Fruit fly (Drosophila melanogaster): ENCODE measurements around the gene AP-2sigma.

The AP-2sigma gene

DNA sequence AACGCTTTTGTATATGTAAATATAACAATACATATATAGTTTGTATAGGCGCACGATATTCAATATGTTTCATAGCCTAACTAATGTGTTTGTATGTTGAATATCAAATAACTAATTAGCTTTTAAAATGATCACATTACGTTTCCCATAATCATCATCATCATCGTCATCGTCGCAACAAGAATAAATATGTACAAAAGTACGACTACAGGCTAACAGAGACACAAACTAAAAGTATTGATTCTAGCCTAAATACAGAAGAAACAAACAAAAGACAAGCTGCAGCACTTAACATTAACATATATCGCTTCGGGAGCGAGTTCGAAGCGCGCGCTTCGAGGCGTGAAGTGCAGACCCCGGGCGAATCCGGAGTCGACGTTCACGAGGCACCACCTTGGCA lies 1.3 kb upstream of the AP-2sigma start (continued):
- TF ChIP-seq ATbp (GFP tag; optimal IDR thresholded peaks at IDR 0.05) (peak; percentile 75), CG17359 (tag; optimal IDR thresholded peaks at IDR 0.05) (peak; percentile 41), CG11723 (GFP tag; optimal IDR thresholded peaks at IDR 0.05) (no peak), Hmr (GFP tag; optimal IDR thresholded peaks at IDR 0.05) (peak; percentile 32), CG3281 (GFP tag; optimal IDR thresholded peaks at IDR 0.05) (peak; percentile 11), Dfd (GFP tag; optimal IDR thresholded peaks at IDR 0.05) (no peak), MBD-R2 (GFP tag; IDR thresholded peaks at IDR 0.05) (no peak), cato (GFP tag; optimal IDR thresholded peaks at IDR 0.05; ENCODE audit: borderline replicate concordance) (no peak), CG17568 (GFP tag; optimal IDR thresholded peaks at IDR 0.05) (peak; percentile 66), CG15073 (GFP tag; optimal IDR thresholded peaks at IDR 0.05) (no peak), unc-4 (GFP tag; IDR thresholded peaks at IDR 0.05; ENCODE audit: partially characterized antibody) (no peak), bcd (GFP tag; optimal IDR thresholded peaks at IDR 0.05) (no peak), CG15601 (tag; optimal IDR thresholded peaks at IDR 0.05) (peak; percentile 49), CG18599 (GFP tag; optimal IDR thresholded peaks at IDR 0.05) (peak; percentile 13), Mad (GFP tag; optimal IDR thresholded peaks at IDR 0.05) (no peak), grn (GFP tag; optimal IDR thresholded peaks at IDR 0.05) (no peak), CG7928 (GFP tag; optimal IDR thresholded peaks at IDR 0.05) (no peak), Fer1 (GFP tag; optimal IDR thresholded peaks at IDR 0.05) (peak; percentile 42), CG3847 (GFP tag; IDR thresholded peaks at IDR 0.05) (no peak), Hr78 (GFP tag; optimal IDR thresholded peaks at IDR 0.05) (peak in 1 of 2 experiments; percentile 19), bsh (GFP tag; optimal IDR thresholded peaks at IDR 0.05) (peak in 1 of 2 experiments; percentile 39), D (optimal IDR thresholded peaks at IDR 0.05) (no peak), D (GFP tag; optimal IDR thresholded peaks at IDR 0.05) (peak; percentile 11), CG17385 (GFP tag; optimal IDR thresholded peaks at IDR 0.05) (peak; percentile 11), CG1233 (GFP tag; optimal IDR thresholded peaks at IDR 0.05) (peak; percentile 35), unpg (GFP tag; optimal IDR thresholded peaks at IDR 0.05) (peak; percentile 31), CG1832 (GFP tag; optimal IDR thresholded peaks at IDR 0.05) (no peak), Vsx1 (GFP tag; optimal IDR thresholded peaks at IDR 0.05) (peak; percentile 51), Dbx (GFP tag; IDR thresholded peaks at IDR 0.05) (no peak), dmrt99B (tag; optimal IDR thresholded peaks at IDR 0.05) (peak; percentile 22), CG10543 (GFP tag; optimal IDR thresholded peaks at IDR 0.05) (peak; percentile 25), sd (tag; optimal IDR thresholded peaks at IDR 0.05) (no peak), CG7556 (GFP tag; optimal IDR thresholded peaks at IDR 0.05) (peak; percentile 1), Neu2 (GFP tag; optimal IDR thresholded peaks at IDR 0.05; ENCODE audit: borderline replicate concordance) (no peak), CG4424 (GFP tag; optimal IDR thresholded peaks at IDR 0.05) (no peak), CG5245 (GFP tag; optimal IDR thresholded peaks at IDR 0.05) (no peak), CG6854 (GFP tag; optimal IDR thresholded peaks at IDR 0.05) (no peak), CG32772 (GFP tag; IDR thresholded peaks at IDR 0.05) (no peak), Nf-YC (tag; optimal IDR thresholded peaks at IDR 0.05) (peak; percentile 5), luna (GFP tag; optimal IDR thresholded peaks at IDR 0.05) (no peak), Sox100B (GFP tag; optimal IDR thresholded peaks at IDR 0.05) (peak; percentile 16), CG30431 (GFP tag; optimal IDR thresholded peaks at IDR 0.05) (no peak), CG8944 (GFP tag; optimal IDR thresholded peaks at IDR 0.05) (no peak), Scr (GFP tag; IDR thresholded peaks at IDR 0.05; ENCODE audit: partially characterized antibody) (no peak), CG13424 (tag; optimal IDR thresholded peaks at IDR 0.05) (peak; percentile 37), Sox102F (GFP tag; optimal IDR thresholded peaks at IDR 0.05) (no peak), fd64A (GFP tag; optimal IDR thresholded peaks at IDR 0.05) (peak; percentile 23), nerfin-1 (tag; optimal IDR thresholded peaks at IDR 0.05) (no peak), CG8281 (tag; optimal IDR thresholded peaks at IDR 0.05) (peak; percentile 32), so (GFP tag; IDR thresholded peaks at IDR 0.05) (0 out of 3 replicates have a peak, but pooled peaks have one; percentile 17)
